Worm (Caenorhabditis elegans) whole organism, L1 larva: Measurements from ENCODE around the gene W02A2.12.

Experiments
- F16B12.6 ChIP-seq: fragments of 150-350 bp; optimal IDR thresholded peaks from 2 replicates; lab custom pipeline; 2014; ENCODE audit warnings: missing biosample characterization, missing genetic modification characterization
- aha-1 ChIP-seq: fragments of 150-350 bp; optimal IDR thresholded peaks from 2 replicates; lab custom pipeline; 2014; ENCODE audit warnings: missing biosample characterization, missing genetic modification characterization
- ama-1 ChIP-seq: fragments of 150-350 bp; optimal IDR thresholded peaks from 2 replicates; lab custom pipeline; 2014
- blmp-1 ChIP-seq: fragments of 150-350 bp; optimal IDR thresholded peaks from 2 replicates; lab custom pipeline; 2014; ENCODE audit warnings: missing biosample characterization, missing genetic modification characterization
- ceh-63 ChIP-seq: fragments of 200-800 bp; sonication (Bioruptor generic); optimal IDR thresholded peaks from 2 replicates; lab custom pipeline; 2018; ENCODE audit warnings: mild to moderate bottlenecking, missing genetic modification characterization, missing compliant biosample characterization
- ceh-8 ChIP-seq: fragments of 200-800 bp; sonication (Bioruptor generic); optimal IDR thresholded peaks from 2 replicates; lab custom pipeline; 2018; ENCODE audit warnings: mild to moderate bottlenecking, missing genetic modification characterization, moderate library complexity, missing compliant biosample characterization
- ceh-90 ChIP-seq: sonication (generic microtip); optimal IDR thresholded peaks from 2 replicates; lab custom pipeline; 2016; ENCODE audit warnings: missing genetic modification characterization, missing compliant biosample characterization
- dsc-1 ChIP-seq: sonication (generic microtip); optimal IDR thresholded peaks from 2 replicates; lab custom pipeline; 2016; ENCODE audit warnings: mild to moderate bottlenecking, missing genetic modification characterization, missing compliant biosample characterization
- efl-1 ChIP-seq, 4 experiments: fragments of 150-350 bp; optimal IDR thresholded peaks in 3 of 4; peaks in 1 of 4; 1 replicate in 1 of 4; 2 replicates in 3 of 4; lab custom pipeline; 2014; ENCODE audit warnings: missing biosample characterization in 2 of 4, missing genetic modification characterization in 2 of 4, missing genetic modification reagents in 2 of 4
- elt-3 ChIP-seq, 6 experiments: fragments of 150-350 bp in 1 of 6; sonication (generic microtip); optimal IDR thresholded peaks; 2 replicates each; lab custom pipeline; 2017 to 2018; ENCODE audit warnings: missing biosample characterization in 6 of 6, missing genetic modification characterization in 6 of 6, inconsistent platforms in 1 of 6
- ets-5 ChIP-seq: fragments of 200-800 bp; sonication (Bioruptor generic); IDR thresholded peaks from 2 replicates; pipeline ENCODE4 v1.3.6; 2022; ENCODE audit warnings: missing genetic modification characterization, missing compliant biosample characterization
- fos-1 ChIP-seq: fragments of 150-350 bp; optimal IDR thresholded peaks from 2 replicates; lab custom pipeline; 2014; ENCODE audit warnings: missing biosample characterization, missing genetic modification characterization
- isw-1 ChIP-seq: fragments of 200-800 bp; sonication (Bioruptor generic); IDR thresholded peaks from 2 replicates; pipeline ENCODE4 v1.3.6; 2022; ENCODE audit warnings: missing genetic modification characterization, missing compliant biosample characterization
- jun-1 ChIP-seq: fragments of 150-350 bp; optimal IDR thresholded peaks from 2 replicates; lab custom pipeline; 2014; ENCODE audit warnings: missing biosample characterization, missing genetic modification reagents, missing genetic modification characterization
- lin-14 ChIP-seq: fragments of 200-800 bp; sonication (Bioruptor generic); optimal IDR thresholded peaks from 2 replicates; lab custom pipeline; 2018; ENCODE audit warnings: mild to moderate bottlenecking, missing genetic modification characterization, moderate library complexity, missing compliant biosample characterization
- lin-35 ChIP-seq, 2 experiments: fragments of 150-350 bp; optimal IDR thresholded peaks; 2 replicates each; lab custom pipeline; 2014; ENCODE audit warnings: missing biosample characterization in 2 of 2, missing genetic modification characterization in 2 of 2, missing genetic modification reagents in 2 of 2
- lin-39 ChIP-seq: fragments of 150-350 bp; optimal IDR thresholded peaks from 2 replicates; lab custom pipeline; 2014; ENCODE audit warnings: missing biosample characterization, missing genetic modification reagents, missing genetic modification characterization
- lsy-2 ChIP-seq, 2 experiments: fragments of 150-350 bp; optimal IDR thresholded peaks; 2 replicates each; lab custom pipeline; 2014; ENCODE audit warnings: missing biosample characterization in 2 of 2, missing genetic modification characterization in 2 of 2
- mab-9 ChIP-seq: fragments of 200-800 bp; sonication (Bioruptor generic); IDR thresholded peaks from 2 replicates; pipeline ENCODE4 v1.3.6; 2022; ENCODE audit warnings: missing genetic modification reagents, missing genetic modification characterization, missing compliant biosample characterization
- mdl-1 ChIP-seq, 2 experiments: fragments of 150-350 bp; optimal IDR thresholded peaks; 2 replicates each; lab custom pipeline; 2014 to 2017; ENCODE audit warnings: missing biosample characterization in 2 of 2, missing genetic modification characterization in 2 of 2, inconsistent platforms in 1 of 2
- nhr-11 ChIP-seq: fragments of 150-350 bp; optimal IDR thresholded peaks from 2 replicates; lab custom pipeline; 2014; ENCODE audit warnings: missing biosample characterization, missing genetic modification characterization
- nhr-19 ChIP-seq: fragments of 200-800 bp; sonication (Bioruptor generic); conservative IDR thresholded peaks from 2 replicates; pipeline ENCODE4 v1.3.6; 2022; ENCODE audit warnings: missing genetic modification characterization, missing compliant biosample characterization
- nhr-237 ChIP-seq: fragments of 150-350 bp; optimal IDR thresholded peaks from 2 replicates; lab custom pipeline; 2014; ENCODE audit warnings: missing biosample characterization, missing genetic modification characterization
- nhr-71 ChIP-seq: sonication (generic microtip); optimal IDR thresholded peaks from 2 replicates; lab custom pipeline; 2016; ENCODE audit warnings: mild to moderate bottlenecking, missing genetic modification characterization, moderate library complexity, missing compliant biosample characterization
- nhr-84 ChIP-seq: sonication (generic microtip); optimal IDR thresholded peaks from 2 replicates; lab custom pipeline; 2017; ENCODE audit warnings: missing biosample characterization, missing genetic modification characterization
- nhr-85 ChIP-seq: sonication (generic microtip); peaks from one replicate; lab custom pipeline; 2016; ENCODE audit warnings: missing genetic modification characterization, inconsistent platforms, missing compliant biosample characterization
- skn-1 ChIP-seq: fragments of 150-350 bp; optimal IDR thresholded peaks from 2 replicates; lab custom pipeline; 2014; ENCODE audit warnings: missing biosample characterization, missing genetic modification characterization
- snu-23 ChIP-seq: sonication (generic microtip); optimal IDR thresholded peaks from 2 replicates; lab custom pipeline; 2016; ENCODE audit warnings: missing genetic modification characterization, missing compliant biosample characterization
- sox-4 ChIP-seq: sonication (generic microtip); optimal IDR thresholded peaks from 2 replicates; lab custom pipeline; 2016; ENCODE audit warnings: missing genetic modification characterization, missing compliant biosample characterization
- swsn-7 ChIP-seq: sonication (generic microtip); optimal IDR thresholded peaks from 2 replicates; lab custom pipeline; 2016; ENCODE audit warnings: missing genetic modification characterization, missing compliant biosample characterization
- tbx-2 ChIP-seq: sonication (generic microtip); optimal IDR thresholded peaks from 2 replicates; lab custom pipeline; 2016; ENCODE audit warnings: missing genetic modification characterization, missing compliant biosample characterization
- unc-130 ChIP-seq: fragments of 150-350 bp; optimal IDR thresholded peaks from 2 replicates; lab custom pipeline; 2017; ENCODE audit warnings: missing biosample characterization, missing genetic modification characterization, inconsistent platforms
- unc-86 ChIP-seq: sonication (generic microtip); optimal IDR thresholded peaks from 2 replicates; lab custom pipeline; 2016; ENCODE audit warnings: missing genetic modification characterization, missing compliant biosample characterization
- unc-98 ChIP-seq: fragments of 200-800 bp; sonication (Bioruptor generic); IDR thresholded peaks from 2 replicates; pipeline ENCODE4 v1.3.6; 2022; ENCODE audit warnings: missing genetic modification characterization, missing compliant biosample characterization
- vab-15 ChIP-seq: sonication (generic microtip); optimal IDR thresholded peaks from 2 replicates; lab custom pipeline; 2017; ENCODE audit warnings: missing genotype, mild to moderate bottlenecking, missing genetic modification characterization, missing compliant biosample characterization
- zip-4 ChIP-seq: fragments of 200-800 bp; sonication (Bioruptor generic); optimal IDR thresholded peaks from 2 replicates; lab custom pipeline; 2018; ENCODE audit warnings: mild to moderate bottlenecking, missing genetic modification characterization, moderate library complexity, missing compliant biosample characterization

Gene W02A2.12

ce11 chrIV:13313156-13313555 is 35.5 kb downstream of the W02A2.12 start:
- TF ChIP-seq lin-14 (GFP tag; lab: Kevin White, UChicago) (peak; percentile 78), jun-1 (tag; lab: Kevin White, UChicago) (no peak)

DNA sequence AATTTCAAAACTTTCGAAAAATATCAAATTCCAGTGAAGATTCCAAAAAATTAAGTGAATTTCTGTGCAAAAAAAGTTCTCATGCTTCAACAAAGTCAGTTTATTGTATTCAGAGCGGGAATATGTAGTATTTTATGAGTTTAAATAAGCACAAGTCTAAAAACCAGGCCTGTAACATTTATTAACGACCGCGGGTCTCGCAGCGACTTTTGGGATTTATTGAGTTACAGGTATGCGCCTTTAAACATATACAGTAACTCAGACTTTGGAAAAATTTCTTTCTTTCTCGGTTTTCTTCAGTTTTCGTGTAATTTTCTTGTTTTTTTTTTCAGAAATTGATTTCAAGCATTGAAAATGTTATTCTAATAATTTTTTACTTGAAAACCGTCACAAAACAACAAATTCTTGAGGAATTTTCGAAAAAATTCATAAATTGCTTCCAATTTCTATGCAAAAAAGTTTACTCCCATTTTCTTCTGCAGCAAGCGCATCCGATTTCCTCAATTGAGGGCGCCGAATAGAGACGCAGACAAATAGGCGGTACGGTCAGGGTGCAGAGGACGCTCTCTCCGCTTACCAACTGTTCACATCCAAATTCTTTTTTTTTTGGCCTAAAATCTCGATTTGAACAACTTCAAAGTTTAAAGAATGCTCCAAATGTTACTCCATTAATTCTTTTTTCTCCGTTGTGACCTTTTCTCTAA is 37.1 kb downstream of the W02A2.12 start:
- TF ChIP-seq lsy-2 (tag; optimal IDR thresholded peaks at IDR 0.05; lab: Kevin White, UChicago) (peak in 1 of 2 experiments; percentile 19), mdl-1 (tag; optimal IDR thresholded peaks at IDR 0.05; lab: Kevin White, UChicago) (peak in 1 of 2 experiments; percentile 0), mab-9 (no peak), efl-1 (optimal IDR thresholded peaks at IDR 0.05; lab: Kevin White, UChicago) (peak; percentile 0 to 7), efl-1 (GFP tag; optimal IDR thresholded peaks at IDR 0.05 in 1 of 2; lab: Kevin White, UChicago) (no peak), nhr-84 (tag; lab: Kevin White, UChicago) (no peak), isw-1 (GFP tag; lab: Robert Waterston, UW) (no peak), nhr-237 (tag; lab: Kevin White, UChicago) (no peak), lin-35 (GFP tag; optimal IDR thresholded peaks at IDR 0.05; lab: Kevin White, UChicago) (peak in 1 of 2 experiments; percentile 20), ets-5 (GFP tag; lab: Robert Waterston, UW) (no peak), blmp-1 (tag; lab: Kevin White, UChicago) (peak; percentile 17), nhr-71 (tag; lab: Kevin White, UChicago) (peak; percentile 25), snu-23 (GFP tag; lab: Kevin White, UChicago) (peak; percentile 19)

ce11 chrIV:13309636-13310035 is 39.0 kb downstream of the W02A2.12 start:
- TF ChIP-seq nhr-19 (GFP tag; lab: Robert Waterston, UW), result no peak
- TF ChIP-seq skn-1 (tag; lab: Kevin White, UChicago), result no peak
- TF ChIP-seq sox-4 (tag; lab: Kevin White, UChicago), result no peak
- TF ChIP-seq tbx-2, result no peak
- TF ChIP-seq unc-98 (GFP tag; lab: Robert Waterston, UW), result no peak
- TF ChIP-seq fos-1, result no peak
- TF ChIP-seq, all 84 proteins: peak for 0

DNA sequence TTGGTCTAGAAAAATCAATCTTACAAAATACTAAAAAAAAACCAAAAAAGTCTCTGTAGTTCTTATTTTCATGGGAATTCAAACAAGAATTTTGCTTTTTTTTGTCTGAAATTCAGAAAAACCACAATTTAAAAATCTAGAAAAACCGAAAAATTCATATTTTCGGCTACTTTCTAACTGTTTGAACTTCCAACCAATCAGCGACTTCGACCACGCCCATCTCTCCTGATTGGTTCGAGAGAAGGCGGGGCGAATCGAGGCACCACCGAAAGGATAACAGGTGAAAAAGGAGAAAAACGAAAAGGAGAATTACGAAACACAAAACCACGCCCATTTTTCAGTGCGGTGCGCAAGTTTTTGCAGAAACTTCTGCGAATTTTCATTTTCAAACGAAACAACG is 43.8 kb downstream of the W02A2.12 start:
- TF ChIP-seq zip-4 (no peak), unc-86 (no peak), ama-1 (lab: Kevin White, UChicago) (no peak), ceh-63 (GFP tag; lab: Kevin White, UChicago) (no peak), F16B12.6 (tag; lab: Kevin White, UChicago) (no peak), mdl-1 (tag; optimal IDR thresholded peaks at IDR 0.05; lab: Kevin White, UChicago) (no peak), snu-23 (GFP tag; lab: Kevin White, UChicago) (no peak), unc-130 (tag; lab: Kevin White, UChicago) (no peak), nhr-85 (no peak), nhr-84 (tag; lab: Kevin White, UChicago) (no peak), lin-39 (tag; lab: Kevin White, UChicago) (no peak), tbx-2 (no peak), elt-3 (tag; optimal IDR thresholded peaks at IDR 0.05; lab: Kevin White, UChicago) (no peak), dsc-1 (tag; lab: Kevin White, UChicago) (no peak), nhr-11 (no peak), swsn-7 (tag; lab: Kevin White, UChicago) (no peak), vab-15 (tag; lab: Kevin White, UChicago) (no peak), ceh-90 (no peak), ceh-8 (GFP tag; lab: Kevin White, UChicago) (no peak), aha-1 (no peak)
